Worm (Caenorhabditis elegans) whole organism, L2 larva: ENCODE measurements around the gene nhr-16.

ENCODE experiments used
- R02D3.7 ChIP-seq: fragments of 150-350 bp; optimal IDR thresholded peaks from 2 replicates; lab custom pipeline; 2014; ENCODE audit warnings: missing biosample characterization, missing genetic modification characterization
- ZK546.5 ChIP-seq: sonication (generic microtip); optimal IDR thresholded peaks from 2 replicates; lab custom pipeline; 2017; ENCODE audit warnings: missing biosample characterization, missing genetic modification characterization
- aly-2 ChIP-seq: fragments of 150-350 bp; optimal IDR thresholded peaks from 2 replicates; lab custom pipeline; 2014; ENCODE audit warnings: missing biosample characterization, missing genetic modification characterization
- crh-2 ChIP-seq: sonication (generic microtip); optimal IDR thresholded peaks from 2 replicates; lab custom pipeline; 2017; ENCODE audit warnings: missing biosample characterization, missing genetic modification characterization
- lin-39 ChIP-seq: fragments of 150-350 bp; optimal IDR thresholded peaks from 2 replicates; lab custom pipeline; 2014; ENCODE audit warnings: missing biosample characterization, missing genetic modification reagents, missing genetic modification characterization
- lsy-2 ChIP-seq, 2 experiments: fragments of 150-350 bp in 1 of 2; sonication (generic microtip) in 1 of 2; optimal IDR thresholded peaks; 2 replicates each; lab custom pipeline; 2014 to 2017; ENCODE audit warnings: missing biosample characterization in 2 of 2, missing genetic modification characterization in 2 of 2
- nhr-23 ChIP-seq: fragments of 150-350 bp; optimal IDR thresholded peaks from 2 replicates; lab custom pipeline; 2014; ENCODE audit warnings: missing biosample characterization, missing genetic modification reagents, missing genetic modification characterization
- nhr-237 ChIP-seq: fragments of 150-350 bp; optimal IDR thresholded peaks from 2 replicates; lab custom pipeline; 2014; ENCODE audit warnings: missing biosample characterization, missing genetic modification characterization
- nhr-77 ChIP-seq: fragments of 150-350 bp; optimal IDR thresholded peaks from 2 replicates; lab custom pipeline; 2014; ENCODE audit warnings: missing biosample characterization, missing genetic modification characterization
- peb-1 ChIP-seq: fragments of 150-350 bp; optimal IDR thresholded peaks from 2 replicates; lab custom pipeline; 2014; ENCODE audit warnings: missing biosample characterization, missing genetic modification characterization
- unc-39 ChIP-seq: fragments of 150-350 bp; optimal IDR thresholded peaks from 2 replicates; lab custom pipeline; 2014; ENCODE audit warnings: missing biosample characterization, missing genetic modification characterization
- ztf-11 ChIP-seq: sonication (generic microtip); optimal IDR thresholded peaks from 2 replicates; lab custom pipeline; 2017; ENCODE audit warnings: missing biosample characterization, missing genetic modification characterization

- TF ChIP-seq lin-39, result no peak
- TF ChIP-seq peb-1 (tag; lab: Kevin White, UChicago), result no peak
- TF ChIP-seq nhr-23 (tag; lab: Kevin White, UChicago), result no peak
- TF ChIP-seq aly-2 (tag; lab: Kevin White, UChicago), result no peak
- no peak for TF ChIP-seq lsy-2 (tag; optimal IDR thresholded peaks at IDR 0.05; lab: Kevin White, UChicago)
- no peak for TF ChIP-seq ztf-11 (tag; lab: Kevin White, UChicago)
- no peak for TF ChIP-seq ZK546.5 (tag; lab: Kevin White, UChicago)
- TF ChIP-seq nhr-237 (tag; lab: Kevin White, UChicago), result no peak
- TF ChIP-seq R02D3.7 (tag; lab: Kevin White, UChicago), result no peak
- no peak for TF ChIP-seq crh-2 (tag; lab: Kevin White, UChicago)
- TF ChIP-seq unc-39 (tag; lab: Kevin White, UChicago), result no peak
- no peak for TF ChIP-seq nhr-77 (tag; lab: Kevin White, UChicago)
Measured at ce11 chrII:4482021-4482420, 43.4 kb downstream of the nhr-16 start, which contains the start of gene T05C1.2.
